Worm (Caenorhabditis elegans) whole organism, mixed stage, embryonic: ENCODE data around the gene ace-4.

Experiments used
- ceh-83 ChIP-seq: fragments of 200-800 bp; sonication (Bioruptor generic); optimal IDR thresholded peaks from 2 replicates; lab custom pipeline; 2018; ENCODE audit warnings: mild to moderate bottlenecking, missing genetic modification characterization, missing compliant biosample characterization
- elt-1 ChIP-seq: sonication (generic microtip); optimal IDR thresholded peaks from 2 replicates; lab custom pipeline; 2017; ENCODE audit warnings: missing genetic modification characterization, mild to moderate bottlenecking, missing compliant biosample characterization, antibody characterized with exemption, moderate library complexity, borderline replicate concordance; ENCODE audit not compliant: insufficient read depth
- lin-13 ChIP-seq: fragments of 150-350 bp; optimal IDR thresholded peaks from 2 replicates; lab custom pipeline; 2014; ENCODE audit warnings: missing biosample characterization, missing genetic modification characterization
- lsy-2 ChIP-seq: fragments of 150-350 bp; optimal IDR thresholded peaks from 2 replicates; lab custom pipeline; 2014; ENCODE audit warnings: missing biosample characterization, missing genetic modification characterization
- mab-5 ChIP-seq: fragments of 150-350 bp; optimal IDR thresholded peaks from 2 replicates; lab custom pipeline; 2014; ENCODE audit warnings: missing biosample characterization, missing genetic modification characterization
- mls-2 ChIP-seq: sonication (generic microtip); optimal IDR thresholded peaks from 2 replicates; lab custom pipeline; 2016; ENCODE audit warnings: mild to moderate bottlenecking, missing genetic modification characterization, moderate library complexity, missing compliant biosample characterization
- nhr-12 ChIP-seq: fragments of 150-350 bp; optimal IDR thresholded peaks from 2 replicates; lab custom pipeline; 2014; ENCODE audit warnings: missing biosample characterization, missing genetic modification characterization
- nhr-76 ChIP-seq: sonication (generic microtip); optimal IDR thresholded peaks from 2 replicates; lab custom pipeline; 2017; ENCODE audit warnings: missing biosample characterization, missing genetic modification characterization
- sem-2 ChIP-seq: fragments of 200-800 bp; sonication (Bioruptor generic); optimal IDR thresholded peaks from 2 replicates; lab custom pipeline; 2018; ENCODE audit warnings: mild to moderate bottlenecking, missing genetic modification characterization, missing compliant biosample characterization
- snpc-4 ChIP-seq: fragments of 150-350 bp; optimal IDR thresholded peaks from 2 replicates; lab custom pipeline; 2014; ENCODE audit warnings: missing biosample characterization, missing genetic modification characterization
- tbx-8 ChIP-seq: fragments of 200-800 bp; sonication (Bioruptor generic); optimal IDR thresholded peaks from 2 replicates; lab custom pipeline; 2018; ENCODE audit warnings: mild to moderate bottlenecking, missing genetic modification characterization, moderate library complexity, missing compliant biosample characterization
- zip-8 ChIP-seq: fragments of 150-350 bp; optimal IDR thresholded peaks from 2 replicates; lab custom pipeline; 2014; ENCODE audit warnings: missing biosample characterization, missing genetic modification characterization

- TF ChIP-seq mls-2 (tag; lab: Kevin White, UChicago) = no peak
- TF ChIP-seq ceh-83 (GFP tag; lab: Kevin White, UChicago) = no peak
- TF ChIP-seq lsy-2 (tag; lab: Kevin White, UChicago) = no peak
- TF ChIP-seq elt-1 (tag; lab: Kevin White, UChicago) = no peak
- no peak for TF ChIP-seq nhr-12 (tag; lab: Kevin White, UChicago)
- no peak for TF ChIP-seq snpc-4 (tag; lab: Kevin White, UChicago)
- no peak for TF ChIP-seq tbx-8 (GFP tag; lab: Kevin White, UChicago)
- TF ChIP-seq nhr-76 (tag; lab: Kevin White, UChicago) = no peak
- TF ChIP-seq lin-13 = no peak
- TF ChIP-seq mab-5 (tag; lab: Kevin White, UChicago) = no peak
- no peak for TF ChIP-seq zip-8
- TF ChIP-seq sem-2 (GFP tag; lab: Kevin White, UChicago) = no peak
Observed at ce11 chrII:14195931-14196330, 1.9 kb upstream of the ace-4 start.
